Worm (Caenorhabditis elegans) whole organism, L2 larva: Measurements from ENCODE around the gene cdc-42.

Experiments
- F13H6.1 ChIP-seq: sonication (generic microtip); optimal IDR thresholded peaks from 2 replicates; lab custom pipeline; 2016; ENCODE audit warnings: missing genetic modification characterization, missing compliant biosample characterization
- nhr-25 ChIP-seq: fragments of 150-350 bp; sonication (generic microtip); optimal IDR thresholded peaks from 3 replicates; lab custom pipeline; 2014; ENCODE audit warnings: missing biosample characterization, missing genetic modification characterization
- sem-4 ChIP-seq: fragments of 150-350 bp; optimal IDR thresholded peaks from 2 replicates; lab custom pipeline; 2014; ENCODE audit warnings: missing biosample characterization, missing genetic modification reagents, missing genetic modification characterization
- skn-1 ChIP-seq: sonication (generic microtip); optimal IDR thresholded peaks from 2 replicates; lab custom pipeline; 2017; ENCODE audit warnings: missing biosample characterization, missing genetic modification characterization
- sma-9 ChIP-seq, 2 experiments: fragments of 150-350 bp in 1 of 2; sonication (generic microtip) in 1 of 2; optimal IDR thresholded peaks; 2 replicates each; lab custom pipeline; 2014 to 2016; ENCODE audit warnings: missing genetic modification characterization in 2 of 2, mild to moderate bottlenecking in 1 of 2, missing biosample characterization in 1 of 2, missing compliant biosample characterization in 1 of 2, missing genetic modification reagents in 1 of 2, moderate library complexity in 1 of 2
- ztf-1 ChIP-seq: fragments of 200-800 bp; sonication (Bioruptor generic); conservative IDR thresholded peaks from 2 replicates; pipeline ENCODE4 v1.3.6; 2022; ENCODE audit warnings: missing genetic modification characterization, missing compliant biosample characterization

Gene cdc-42

DNA sequence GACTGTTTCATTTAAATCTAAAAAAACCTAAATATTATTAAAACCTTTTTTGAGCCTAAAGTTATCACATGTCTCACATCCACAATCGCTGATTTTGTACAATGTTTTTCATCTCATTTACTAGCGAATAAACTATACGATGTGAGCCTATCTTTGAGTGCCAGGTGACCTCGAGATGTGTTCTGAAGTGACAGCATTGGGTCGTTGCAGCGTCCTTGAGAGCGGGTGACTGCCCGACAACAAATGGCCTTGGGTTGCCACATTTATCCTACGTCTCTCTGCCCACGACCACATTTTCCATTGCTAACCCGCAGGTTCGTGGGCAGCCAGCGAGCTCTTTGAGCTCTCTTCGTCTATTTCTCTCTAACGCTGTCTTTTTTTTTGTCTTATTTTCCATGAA, 50.7 kb downstream of the cdc-42 start, which contains the start of gene lir-2:
Gene lir-2 (plus strand): TSS at position 301 of the 400 bp plus-strand sequence.
- TF ChIP-seq skn-1 (tag; lab: Kevin White, UChicago) (no peak), ztf-1 (GFP tag; lab: Robert Waterston, UW) (no peak), sem-4 (no peak), sma-9 (GFP tag; optimal IDR thresholded peaks at IDR 0.05; lab: Kevin White, UChicago) (no peak), sma-9 (tag; optimal IDR thresholded peaks at IDR 0.05; lab: Kevin White, UChicago) (no peak), F13H6.1 (tag; lab: Kevin White, UChicago) (no peak), nhr-25 (tag; lab: Kevin White, UChicago) (peak; percentile 3)
- TF ChIP-seq, all 48 proteins: peak for 1
